Fruit fly (Drosophila melanogaster) whole organism, embryonic: Measurements from ENCODE around the gene CG16710.

Source experiments
- Atf3 ChIP-seq: fragments of 200-800 bp; sonication (Bioruptor generic); optimal IDR thresholded peaks from 3 replicates; lab custom pipeline; 2016; ENCODE audit warnings: missing biosample characterization, missing genetic modification characterization
- Atf6 ChIP-seq: fragments of 200-800 bp; sonication (Bioruptor generic); IDR thresholded peaks from 2 replicates; pipeline ENCODE4 v1.3.6; 2022; ENCODE audit warnings: missing biosample characterization, missing genetic modification characterization
- Awh ChIP-seq: fragments of 200-800 bp; sonication (Bioruptor generic); IDR thresholded peaks from 2 replicates; pipeline ENCODE4, ENCODE4 v1.3.6; 2022; ENCODE audit warnings: missing biosample characterization, missing genetic modification characterization
- BtbVII ChIP-seq: fragments of 200-800 bp; sonication (Bioruptor generic); optimal IDR thresholded peaks from 3 replicates; lab custom pipeline; 2017; ENCODE audit warnings: missing biosample characterization, mild to moderate bottlenecking, missing genetic modification characterization
- CG10274 ChIP-seq: fragments of 200-800 bp; sonication (Bioruptor generic); optimal IDR thresholded peaks from 3 replicates; lab custom pipeline; 2017; ENCODE audit warnings: missing biosample characterization, mild to moderate bottlenecking, missing genetic modification characterization
- CG10462 ChIP-seq: fragments of 200-800 bp; sonication (Bioruptor generic); optimal IDR thresholded peaks from 2 replicates; lab custom pipeline; 2016; ENCODE audit warnings: missing biosample characterization, missing genetic modification characterization
- CG10654 ChIP-seq: fragments of 200-800 bp; sonication (Bioruptor generic); optimal IDR thresholded peaks from 2 replicates; lab custom pipeline; 2016; ENCODE audit warnings: missing biosample characterization, missing genetic modification characterization
- CG10959 ChIP-seq: fragments of 200-800 bp; sonication (Bioruptor generic); IDR thresholded peaks from 2 replicates; pipeline ENCODE4 v1.3.6; 2022; ENCODE audit warnings: missing biosample characterization, missing genetic modification characterization
- CG12942 ChIP-seq: fragments of 200-800 bp; sonication (Bioruptor generic); optimal IDR thresholded peaks from 3 replicates; lab custom pipeline; 2016; ENCODE audit warnings: missing biosample characterization, missing genetic modification characterization
- CG13894 ChIP-seq: fragments of 200-800 bp; sonication (Bioruptor generic); optimal IDR thresholded peaks from 3 replicates; lab custom pipeline; 2018; ENCODE audit warnings: missing biosample characterization, mild to moderate bottlenecking, missing genetic modification characterization, moderate library complexity
- CG14710 ChIP-seq: fragments of 200-800 bp; sonication (Bioruptor generic); optimal IDR thresholded peaks from 3 replicates; lab custom pipeline; 2019; ENCODE audit warnings: missing biosample characterization, mild to moderate bottlenecking, missing genetic modification characterization, moderate library complexity
- CG1602 ChIP-seq: fragments of 200-800 bp; sonication (Bioruptor generic); optimal IDR thresholded peaks from 3 replicates; lab custom pipeline; 2016; ENCODE audit warnings: missing biosample characterization, missing genetic modification characterization
- CG17829 ChIP-seq: fragments of 200-800 bp; optimal IDR thresholded peaks from 2 replicates; lab custom pipeline; 2019; ENCODE audit warnings: missing biosample characterization, mild to moderate bottlenecking, missing genetic modification characterization, moderate library complexity
- CG18599 ChIP-seq: fragments of 200-800 bp; sonication (Bioruptor generic); optimal IDR thresholded peaks from 3 replicates; lab custom pipeline; 2017; ENCODE audit warnings: missing biosample characterization, missing genetic modification characterization, mild to moderate bottlenecking, moderate library complexity, missing genetic modification reagents
- CG2116 ChIP-seq: fragments of 200-800 bp; sonication (Bioruptor generic); optimal IDR thresholded peaks from 3 replicates; lab custom pipeline; 2018; ENCODE audit warnings: missing biosample characterization, mild to moderate bottlenecking, missing genetic modification characterization
- CG2120 ChIP-seq: fragments of 200-800 bp; sonication (Bioruptor generic); optimal IDR thresholded peaks from 3 replicates; lab custom pipeline; 2016; ENCODE audit warnings: missing biosample characterization, missing genetic modification characterization
- CG30020 ChIP-seq: fragments of 200-800 bp; optimal IDR thresholded peaks from 2 replicates; lab custom pipeline; 2019; ENCODE audit warnings: missing biosample characterization, mild to moderate bottlenecking, missing genetic modification characterization, moderate library complexity
- CG31224 ChIP-seq: fragments of 200-800 bp; sonication (Bioruptor generic); IDR thresholded peaks from 2 replicates; pipeline ENCODE4 v1.3.6; 2022; ENCODE audit warnings: missing biosample characterization, missing genetic modification characterization
- CG3163 ChIP-seq: fragments of 200-800 bp; sonication (Bioruptor generic); optimal IDR thresholded peaks from 3 replicates; lab custom pipeline; 2016; ENCODE audit warnings: missing biosample characterization, missing genetic modification characterization
- CG33213 ChIP-seq: fragments of 200-800 bp; sonication (Bioruptor generic); optimal IDR thresholded peaks from 3 replicates; lab custom pipeline; 2016; ENCODE audit warnings: missing biosample characterization, missing genetic modification characterization
- Chrac-16 ChIP-seq: fragments of 200-800 bp; sonication (Bioruptor generic); optimal IDR thresholded peaks from 3 replicates; lab custom pipeline; 2016; ENCODE audit warnings: missing biosample characterization, missing genetic modification characterization
- Dfd ChIP-seq, 2 experiments: fragments of >200 bp; optimal IDR thresholded peaks; 2 replicates each; lab custom pipeline; 2017; ENCODE audit warnings: missing biosample characterization in 2 of 2, missing genetic modification characterization in 2 of 2
- Eip74EF ChIP-seq, 2 experiments: fragments of 200-800 bp in 1 of 2; fragments of >200 bp in 1 of 2; sonication (Bioruptor generic) in 1 of 2; optimal IDR thresholded peaks; 2 replicates each; lab custom pipeline; 2017 to 2019; ENCODE audit warnings: missing biosample characterization in 2 of 2, missing genetic modification characterization in 2 of 2, mild to moderate bottlenecking in 1 of 2, moderate library complexity in 1 of 2
- HLH3B ChIP-seq: fragments of 200-800 bp; sonication (Bioruptor generic); IDR thresholded peaks from 2 replicates; pipeline ENCODE4 v1.3.6; 2022; ENCODE audit warnings: missing biosample characterization, missing genetic modification characterization
- HLHmδ ChIP-seq: fragments of 200-800 bp; sonication (Bioruptor generic); optimal IDR thresholded peaks from 2 replicates; lab custom pipeline; 2018; ENCODE audit warnings: missing biosample characterization, mild to moderate bottlenecking, missing genetic modification characterization, moderate library complexity
- Hey ChIP-seq: fragments of 200-800 bp; sonication (Bioruptor generic); optimal IDR thresholded peaks from 3 replicates; lab custom pipeline; 2018; ENCODE audit warnings: missing biosample characterization, mild to moderate bottlenecking, missing genetic modification characterization
- HmgD ChIP-seq: fragments of 200-800 bp; sonication (Bioruptor generic); optimal IDR thresholded peaks from 3 replicates; lab custom pipeline; 2016; ENCODE audit warnings: missing biosample characterization, missing genetic modification characterization
- Lpt ChIP-seq: fragments of >200 bp; optimal IDR thresholded peaks from 2 replicates; lab custom pipeline; 2018; ENCODE audit warnings: missing biosample characterization, missing genetic modification characterization
- MESR4 ChIP-seq: fragments of 200-800 bp; sonication (Bioruptor generic); optimal IDR thresholded peaks from 2 replicates; lab custom pipeline; 2018; ENCODE audit warnings: missing biosample characterization, mild to moderate bottlenecking, missing genetic modification characterization, moderate library complexity
- Nf-YA ChIP-seq: fragments of 200-800 bp; sonication (Bioruptor generic); IDR thresholded peaks from 2 replicates; pipeline ENCODE4 v1.3.6; 2022; ENCODE audit warnings: missing biosample characterization, missing genetic modification characterization
- Usf ChIP-seq: fragments of 200-800 bp; sonication (Bioruptor generic); optimal IDR thresholded peaks from 2 replicates; lab custom pipeline; 2017; ENCODE audit warnings: missing genotype, missing biosample characterization, missing genetic modification characterization
- aop ChIP-seq: fragments of 200-800 bp; sonication (Bioruptor generic); IDR thresholded peaks from 2 replicates; pipeline ENCODE4 v1.3.6; 2022; ENCODE audit warnings: missing biosample characterization, missing genetic modification characterization
- chn ChIP-seq: fragments of 200-800 bp; sonication (Bioruptor generic); optimal IDR thresholded peaks from 2 replicates; lab custom pipeline; 2016; ENCODE audit warnings: missing biosample characterization, missing genetic modification characterization
- croc ChIP-seq: fragments of 200-800 bp; sonication (Bioruptor generic); conservative IDR thresholded peaks from 3 replicates; pipeline ENCODE4 v1.3.6; 2022; ENCODE audit warnings: missing biosample characterization, missing genetic modification characterization
- dimm ChIP-seq: fragments of 200-800 bp; sonication (Bioruptor generic); IDR thresholded peaks from 2 replicates; pipeline ENCODE4 v1.3.6; 2022; ENCODE audit warnings: missing biosample characterization, missing genetic modification characterization
- fd3F ChIP-seq: fragments of 200-800 bp; sonication (Bioruptor generic); optimal IDR thresholded peaks from 2 replicates; lab custom pipeline; 2018; ENCODE audit warnings: missing biosample characterization, mild to moderate bottlenecking, missing genetic modification characterization, moderate library complexity
- fu2 ChIP-seq: fragments of 200-800 bp; sonication (Bioruptor generic); optimal IDR thresholded peaks from 2 replicates; lab custom pipeline; 2016; ENCODE audit warnings: missing biosample characterization, missing genetic modification characterization
- hb ChIP-seq: fragments of 200-800 bp; sonication (Bioruptor generic); IDR thresholded peaks from 3 replicates; pipeline ENCODE4 v1.3.6; 2022; ENCODE audit warnings: missing biosample characterization, missing genetic modification characterization; ENCODE audit not compliant: partially characterized antibody
- lilli ChIP-seq: fragments of 200-800 bp; sonication (Bioruptor generic); optimal IDR thresholded peaks from 3 replicates; lab custom pipeline; 2016; ENCODE audit warnings: missing biosample characterization, missing genetic modification characterization
- lola ChIP-seq, 3 experiments: fragments of >200 bp in 2 of 3; fragments of 200-800 bp in 1 of 3; sonication (Bioruptor generic) in 1 of 3; optimal IDR thresholded peaks; 2 replicates each; lab custom pipeline; 2017 to 2019; ENCODE audit warnings: missing biosample characterization in 3 of 3, missing genetic modification characterization in 3 of 3, mild to moderate bottlenecking in 1 of 3, moderate library complexity in 1 of 3
- luna ChIP-seq: fragments of 200-800 bp; sonication (Bioruptor generic); optimal IDR thresholded peaks from 2 replicates; lab custom pipeline; 2016; ENCODE audit warnings: missing biosample characterization, missing genetic modification characterization
- mld ChIP-seq: fragments of 200-800 bp; sonication (Bioruptor generic); IDR thresholded peaks from 3 replicates; pipeline ENCODE4 v1.3.6; 2022; ENCODE audit warnings: missing biosample characterization, missing genetic modification characterization; ENCODE audit not compliant: partially characterized antibody
- nau ChIP-seq: fragments of 200-800 bp; sonication (Bioruptor generic); optimal IDR thresholded peaks from 3 replicates; lab custom pipeline; 2017; ENCODE audit warnings: missing biosample characterization, mild to moderate bottlenecking, missing genetic modification characterization, missing genetic modification reagents
- psq ChIP-seq: fragments of 200-800 bp; sonication (Bioruptor generic); optimal IDR thresholded peaks from 2 replicates; lab custom pipeline; 2017; ENCODE audit warnings: missing biosample characterization, missing genetic modification characterization
- rib ChIP-seq: fragments of 200-800 bp; sonication (Bioruptor generic); IDR thresholded peaks from 2 replicates; pipeline ENCODE4 v1.3.6; 2022; ENCODE audit warnings: missing biosample characterization, missing genetic modification characterization
- sima ChIP-seq: fragments of 200-800 bp; sonication (Bioruptor generic); optimal IDR thresholded peaks from 2 replicates; lab custom pipeline; 2016; ENCODE audit warnings: missing biosample characterization, missing genetic modification characterization
- sug ChIP-seq: fragments of 200-800 bp; optimal IDR thresholded peaks from 2 replicates; lab custom pipeline; 2019; ENCODE audit warnings: missing biosample characterization, mild to moderate bottlenecking, missing genetic modification characterization, moderate library complexity
- tio ChIP-seq: fragments of 200-800 bp; sonication (Bioruptor generic); optimal IDR thresholded peaks from 2 replicates; lab custom pipeline; 2017; ENCODE audit warnings: missing biosample characterization, missing genetic modification characterization, inconsistent platforms
- tna ChIP-seq: fragments of 200-800 bp; sonication (Bioruptor generic); IDR thresholded peaks from 2 replicates; pipeline ENCODE4 v1.3.6; 2022; ENCODE audit warnings: missing biosample characterization, missing genetic modification characterization; ENCODE audit not compliant: partially characterized antibody
- vfl ChIP-seq: fragments of 200-800 bp; sonication (Bioruptor generic); optimal IDR thresholded peaks from 2 replicates; lab custom pipeline; 2016; ENCODE audit warnings: missing biosample characterization, missing genetic modification characterization
- zfh1 ChIP-seq: fragments of 200-800 bp; sonication (Bioruptor generic); IDR thresholded peaks from 3 replicates; pipeline ENCODE4 v1.3.6; 2022; ENCODE audit warnings: missing biosample characterization, missing genetic modification characterization

The CG16710 gene

DNA sequence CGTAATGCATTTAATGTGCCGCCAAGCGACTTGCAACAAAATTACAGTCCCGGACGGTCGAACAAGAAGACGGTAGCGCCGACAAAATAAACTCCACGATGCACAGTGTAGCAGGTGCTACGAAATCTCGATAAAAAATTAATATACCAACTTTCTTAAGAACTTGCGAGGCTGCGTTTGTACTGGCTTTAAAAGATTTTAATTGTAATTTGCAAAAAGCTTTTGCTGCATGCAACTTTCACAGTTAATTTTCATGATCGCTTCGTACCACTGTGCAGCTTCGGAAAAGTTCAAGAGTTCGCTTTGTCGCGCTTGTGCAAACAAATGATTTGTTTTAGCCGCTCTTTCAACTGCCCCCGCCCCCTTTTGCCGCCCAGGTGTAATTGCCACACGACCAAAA lies 36.1 kb upstream of the CG16710 start (continued):
- peak; percentile 51 for TF ChIP-seq CG10654
- TF ChIP-seq Hey (tag; lab: Kevin White, UChicago) = no peak
- TF ChIP-seq CG17829 (tag; lab: Kevin White, UChicago) = peak; percentile 45
- peak; percentile 72 for TF ChIP-seq lilli (GFP tag; lab: Kevin White, UChicago)
- no peak for TF ChIP-seq sug (tag; lab: Kevin White, UChicago)
- no peak for TF ChIP-seq psq (GFP tag; lab: Kevin White, UChicago)
- no peak for TF ChIP-seq Dfd (GFP tag; optimal IDR thresholded peaks at IDR 0.05; lab: Kevin White, UChicago)
- no peak for TF ChIP-seq tna
- no peak for TF ChIP-seq sima (GFP tag; lab: Kevin White, UChicago)
- TF ChIP-seq chn = peak; percentile 75
- TF ChIP-seq CG12942 (GFP tag; lab: Kevin White, UChicago) = peak; percentile 44
- TF ChIP-seq luna = no peak
- TF ChIP-seq Chrac-16 (GFP tag; lab: Kevin White, UChicago) = peak; percentile 61
- 0 out of 2 replicates have a peak, but pooled peaks have one; percentile 44 for TF ChIP-seq CG31224 (GFP tag; lab: Robert Waterston, UW)
- peak; percentile 76 for TF ChIP-seq Awh (GFP tag; lab: Robert Waterston, UW)
- TF ChIP-seq Eip74EF (GFP tag; optimal IDR thresholded peaks at IDR 0.05; lab: Kevin White, UChicago) = peak in 1 of 2 experiments; percentile 49
- TF ChIP-seq rib = no peak
- no peak for TF ChIP-seq CG13894
- TF ChIP-seq CG18599 (GFP tag; lab: Kevin White, UChicago) = peak; percentile 74
- no peak for TF ChIP-seq vfl (GFP tag; lab: Kevin White, UChicago)
- peak; percentile 84; the same call in 2 of the 3 replicates for TF ChIP-seq zfh1 (GFP tag; lab: Robert Waterston, UW)
- no peak for TF ChIP-seq mld (GFP tag; lab: Robert Waterston, UW)
- TF ChIP-seq Atf6 (GFP tag; lab: Robert Waterston, UW) = peak; percentile 54; the same call in 1 of the 2 replicates
- TF ChIP-seq CG3163 = peak; percentile 26
- no peak for TF ChIP-seq Nf-YA (GFP tag; lab: Robert Waterston, UW)
- no peak for TF ChIP-seq Lpt (GFP tag; lab: Kevin White, UChicago)
- TF ChIP-seq CG10462 (GFP tag; lab: Kevin White, UChicago) = peak; percentile 50
- TF ChIP-seq hb (GFP tag; lab: Robert Waterston, UW) = no peak
- peak; percentile 53 for TF ChIP-seq CG2120 (GFP tag; lab: Kevin White, UChicago)
- TF ChIP-seq fd3F (GFP tag; lab: Kevin White, UChicago) = peak; percentile 17
- peak; percentile 64 for TF ChIP-seq CG1602 (GFP tag; lab: Kevin White, UChicago)
- peak; percentile 23 for TF ChIP-seq CG10274 (GFP tag; lab: Kevin White, UChicago)
- TF ChIP-seq nau (GFP tag; lab: Kevin White, UChicago) = peak; percentile 72
- TF ChIP-seq Usf (GFP tag; lab: Kevin White, UChicago) = no peak
- peak; percentile 29 for TF ChIP-seq BtbVII (GFP tag; lab: Kevin White, UChicago)
- TF ChIP-seq MESR4 (GFP tag; lab: Kevin White, UChicago) = no peak
- peak; percentile 39 for TF ChIP-seq CG14710
- TF ChIP-seq CG33213 (GFP tag; lab: Kevin White, UChicago) = peak; percentile 71
- TF ChIP-seq CG30020 (tag; lab: Kevin White, UChicago) = no peak
- peak; percentile 65 for TF ChIP-seq dimm (GFP tag; lab: Robert Waterston, UW)
- TF ChIP-seq CG10959 (GFP tag; lab: Robert Waterston, UW) = peak; percentile 50; the same call in 1 of the 2 replicates
- peak; percentile 62; the same call in 2 of the 3 replicates for TF ChIP-seq croc
- peak; percentile 56 for TF ChIP-seq tio (GFP tag; lab: Kevin White, UChicago)
- no peak for TF ChIP-seq HLHmδ
- peak; percentile 10 for TF ChIP-seq CG2116 (GFP tag; lab: Kevin White, UChicago)
- no peak for TF ChIP-seq aop (GFP tag; lab: Robert Waterston, UW)
- peak; percentile 35 for TF ChIP-seq Atf3 (GFP tag; lab: Kevin White, UChicago)
- TF ChIP-seq HmgD (GFP tag; lab: Kevin White, UChicago) = peak; percentile 5
- peak; percentile 79 for TF ChIP-seq HLH3B (GFP tag; lab: Robert Waterston, UW)
- TF ChIP-seq lola (GFP tag; optimal IDR thresholded peaks at IDR 0.05; lab: Kevin White, UChicago) = peak in 1 of 3 experiments; percentile 36
- TF ChIP-seq fu2 (GFP tag; lab: Kevin White, UChicago) = peak; percentile 2
